Fruit fly (Drosophila melanogaster): ENCODE results near the gene CG46525.

The CG46525 gene

dm6 chr3L:17465804-17466203 is 9.2 kb upstream of the CG46525 start, which contains the start of gene QIL1 (continued):
- TF ChIP-seq chif (GFP tag; optimal IDR thresholded peaks at IDR 0.05) (no peak), grau (tag; optimal IDR thresholded peaks at IDR 0.05) (peak; percentile 29), CG13287 (GFP tag; IDR thresholded peaks at IDR 0.05; ENCODE audit: partially characterized antibody) (peak; percentile 37; the same call in 1 of the 2 replicates), CG4360 (GFP tag; IDR thresholded peaks at IDR 0.05) (no peak), CG6683 (GFP tag; optimal IDR thresholded peaks at IDR 0.05) (no peak), CG3163 (GFP tag; optimal IDR thresholded peaks at IDR 0.05) (no peak), bsh (GFP tag; optimal IDR thresholded peaks at IDR 0.05) (no peak), btn (GFP tag; optimal IDR thresholded peaks at IDR 0.05) (no peak), Myb (GFP tag; optimal IDR thresholded peaks at IDR 0.05) (peak; percentile 26), lab (GFP tag; optimal IDR thresholded peaks at IDR 0.05) (no peak), ara (GFP tag; IDR thresholded peaks at IDR 0.05) (no peak), CG31224 (GFP tag; IDR thresholded peaks at IDR 0.05) (no peak), nom (GFP tag; optimal IDR thresholded peaks at IDR 0.05) (no peak), CG14965 (GFP tag; optimal IDR thresholded peaks at IDR 0.05; ENCODE audit: borderline replicate concordance) (no peak), chinmo (GFP tag; IDR thresholded peaks at IDR 0.05; ENCODE audit: partially characterized antibody) (no peak), CG9215 (GFP tag; IDR thresholded peaks at IDR 0.05) (no peak), sim (GFP tag; IDR thresholded peaks at IDR 0.05) (no peak), CG11504 (tag; optimal IDR thresholded peaks at IDR 0.05) (peak; percentile 35), Aef1 (GFP tag; IDR thresholded peaks at IDR 0.05) (no peak), NfI (GFP tag; optimal IDR thresholded peaks at IDR 0.05) (peak; percentile 2), CG3281 (GFP tag; optimal IDR thresholded peaks at IDR 0.05) (no peak), CG14050 (GFP tag; IDR thresholded peaks at IDR 0.05) (no peak), CG1832 (GFP tag; optimal IDR thresholded peaks at IDR 0.05) (no peak), CG12391 (tag; optimal IDR thresholded peaks at IDR 0.05) (peak; percentile 27), ab (GFP tag; optimal IDR thresholded peaks at IDR 0.05) (no peak), CG31441 (GFP tag; IDR thresholded peaks at IDR 0.05) (0 out of 2 replicates have a peak, but pooled peaks have one; percentile 31), dm (GFP tag; optimal IDR thresholded peaks at IDR 0.05) (no peak), CG10147 (GFP tag; optimal IDR thresholded peaks at IDR 0.05) (no peak), en (GFP tag; optimal IDR thresholded peaks at IDR 0.05) (no peak), hb (GFP tag; IDR thresholded peaks at IDR 0.05; ENCODE audit: partially characterized antibody) (no peak), jumu (GFP tag; optimal IDR thresholded peaks at IDR 0.05) (no peak), row (GFP tag; IDR thresholded peaks at IDR 0.05) (0 out of 3 replicates have a peak, but pooled peaks have one; percentile 10), CG3847 (GFP tag; IDR thresholded peaks at IDR 0.05) (peak; percentile 63), CG7745 (tag; optimal IDR thresholded peaks at IDR 0.05) (no peak), sqz (GFP tag; optimal IDR thresholded peaks at IDR 0.05) (no peak), CG8924 (tag; optimal IDR thresholded peaks at IDR 0.05) (peak; percentile 28), Chrac-16 (GFP tag; optimal IDR thresholded peaks at IDR 0.05) (no peak), CG11247 (GFP tag; IDR thresholded peaks at IDR 0.05) (no peak), CG6791 (GFP tag; IDR thresholded peaks at IDR 0.05; ENCODE audit: partially characterized antibody) (no peak), usp (GFP tag; optimal IDR thresholded peaks at IDR 0.05) (no peak), Hmr (GFP tag; optimal IDR thresholded peaks at IDR 0.05) (peak; percentile 43), YL-1 (GFP tag; optimal IDR thresholded peaks at IDR 0.05) (peak; percentile 71), ase (GFP tag; IDR thresholded peaks at IDR 0.05) (no peak), CG30020 (tag; optimal IDR thresholded peaks at IDR 0.05) (peak; percentile 64), Trl (optimal IDR thresholded peaks at IDR 0.05) (no peak), Trl (GFP tag; optimal IDR thresholded peaks at IDR 0.05) (no peak), hkb (optimal IDR thresholded peaks at IDR 0.05) (no peak), hkb (GFP tag; IDR thresholded peaks at IDR 0.05) (no peak), Pdp1 (GFP tag; optimal IDR thresholded peaks at IDR 0.05) (peak in 1 of 2 experiments; percentile 94), Ravus (GFP tag; IDR thresholded peaks at IDR 0.05) (no peak), Scr (GFP tag; IDR thresholded peaks at IDR 0.05; ENCODE audit: partially characterized antibody) (peak; percentile 10; the same call in 1 of the 2 replicates)
